Fruit fly (Drosophila melanogaster) whole organism, pupa: Measurements from ENCODE around the gene CG13300.

Source experiments
- CG10348 ChIP-seq: fragments of 200-800 bp; sonication (Bioruptor generic); IDR thresholded peaks from 2 replicates; pipeline ENCODE4 v1.3.6; 2022; ENCODE audit warnings: missing biosample characterization, missing genetic modification characterization
- CG12605 ChIP-seq: fragments of 200-800 bp; sonication (Bioruptor generic); IDR thresholded peaks from 2 replicates; pipeline ENCODE4 v1.3.6; 2022; ENCODE audit warnings: missing biosample characterization, missing genetic modification characterization
- CG13204 ChIP-seq: fragments of 200-800 bp; sonication (Bioruptor generic); optimal IDR thresholded peaks from 2 replicates; lab custom pipeline; 2018; ENCODE audit warnings: missing biosample characterization, mild to moderate bottlenecking, missing genetic modification characterization, moderate library complexity
- CG14655 ChIP-seq: fragments of 200-800 bp; sonication (Bioruptor generic); optimal IDR thresholded peaks from 3 replicates; lab custom pipeline; 2017; ENCODE audit warnings: mild to moderate bottlenecking, missing biosample characterization, missing genetic modification reagents, missing genetic modification characterization
- CG15710 ChIP-seq: fragments of 200-800 bp; sonication (Bioruptor generic); optimal IDR thresholded peaks from 2 replicates; lab custom pipeline; 2018; ENCODE audit warnings: missing biosample characterization, mild to moderate bottlenecking, missing genetic modification characterization, moderate library complexity
- CG17806 ChIP-seq: fragments of 200-800 bp; sonication (Bioruptor generic); optimal IDR thresholded peaks from 2 replicates; lab custom pipeline; 2018; ENCODE audit warnings: missing biosample characterization, mild to moderate bottlenecking, missing genetic modification characterization, moderate library complexity
- CG32121 ChIP-seq: fragments of 200-800 bp; sonication (Bioruptor generic); IDR thresholded peaks from 2 replicates; pipeline ENCODE4 v1.3.6; 2022; ENCODE audit warnings: missing biosample characterization, missing genetic modification characterization
- CG34367 ChIP-seq: fragments of 200-800 bp; sonication (Bioruptor generic); optimal IDR thresholded peaks from 2 replicates; lab custom pipeline; 2018; ENCODE audit warnings: missing biosample characterization, mild to moderate bottlenecking, missing genetic modification characterization
- CG4496 ChIP-seq: fragments of 200-800 bp; sonication (Bioruptor generic); IDR thresholded peaks from 3 replicates; pipeline ENCODE4 v1.3.6; 2022; ENCODE audit warnings: missing biosample characterization, missing genetic modification characterization
- CG8159 ChIP-seq: fragments of 200-800 bp; sonication (Bioruptor generic); optimal IDR thresholded peaks from 3 replicates; lab custom pipeline; 2018; ENCODE audit warnings: missing biosample characterization, mild to moderate bottlenecking, missing genetic modification characterization, moderate library complexity
- CG8301 ChIP-seq: fragments of 200-800 bp; sonication (Bioruptor generic); optimal IDR thresholded peaks from 2 replicates; lab custom pipeline; 2018; ENCODE audit warnings: missing biosample characterization, mild to moderate bottlenecking, missing genetic modification characterization
- CG9948 ChIP-seq: fragments of 200-800 bp; sonication (Bioruptor generic); optimal IDR thresholded peaks from 2 replicates; lab custom pipeline; 2018; ENCODE audit warnings: missing biosample characterization, mild to moderate bottlenecking, missing genetic modification characterization, moderate library complexity
- D1 ChIP-seq: fragments of 200-800 bp; sonication (Bioruptor generic); optimal IDR thresholded peaks from 2 replicates; lab custom pipeline; 2018; ENCODE audit warnings: missing biosample characterization, mild to moderate bottlenecking, missing genetic modification characterization, moderate library complexity
- EcR ChIP-seq: fragments of 200-800 bp; sonication (Bioruptor generic); optimal IDR thresholded peaks from 3 replicates; lab custom pipeline; 2019; ENCODE audit warnings: missing biosample characterization, missing genetic modification characterization, mild to moderate bottlenecking, moderate library complexity, missing genetic modification reagents
- Ets98B ChIP-seq: fragments of 200-800 bp; sonication (Bioruptor generic); IDR thresholded peaks from 2 replicates; pipeline ENCODE4 v1.3.6; 2022; ENCODE audit warnings: missing biosample characterization, missing genetic modification characterization
- Pif1A ChIP-seq: fragments of 200-800 bp; sonication (Bioruptor generic); optimal IDR thresholded peaks from 3 replicates; lab custom pipeline; 2016; ENCODE audit warnings: missing biosample characterization, missing genetic modification characterization
- Pif1B ChIP-seq: fragments of 200-800 bp; sonication (Bioruptor generic); optimal IDR thresholded peaks from 3 replicates; lab custom pipeline; 2016; ENCODE audit warnings: missing biosample characterization, missing genetic modification characterization
- Snoo ChIP-seq: fragments of 200-800 bp; sonication (Bioruptor generic); optimal IDR thresholded peaks from 3 replicates; lab custom pipeline; 2017; ENCODE audit warnings: missing biosample characterization, mild to moderate bottlenecking, missing genetic modification characterization, inconsistent platforms
- fd96Ca ChIP-seq: fragments of 200-800 bp; sonication (Bioruptor generic); IDR thresholded peaks from 3 replicates; pipeline ENCODE4 v1.3.6; 2022; ENCODE audit warnings: missing biosample characterization, missing genetic modification characterization
- gl ChIP-seq: fragments of 200-800 bp; sonication (Bioruptor generic); optimal IDR thresholded peaks from 2 replicates; lab custom pipeline; 2018; ENCODE audit warnings: missing biosample characterization, mild to moderate bottlenecking, missing genetic modification characterization
- rn ChIP-seq: fragments of 200-800 bp; sonication (Bioruptor generic); IDR thresholded peaks from 2 replicates; pipeline ENCODE4 v1.3.6; 2022; ENCODE audit warnings: missing biosample characterization, missing genetic modification characterization

CG13300 gene

DNA sequence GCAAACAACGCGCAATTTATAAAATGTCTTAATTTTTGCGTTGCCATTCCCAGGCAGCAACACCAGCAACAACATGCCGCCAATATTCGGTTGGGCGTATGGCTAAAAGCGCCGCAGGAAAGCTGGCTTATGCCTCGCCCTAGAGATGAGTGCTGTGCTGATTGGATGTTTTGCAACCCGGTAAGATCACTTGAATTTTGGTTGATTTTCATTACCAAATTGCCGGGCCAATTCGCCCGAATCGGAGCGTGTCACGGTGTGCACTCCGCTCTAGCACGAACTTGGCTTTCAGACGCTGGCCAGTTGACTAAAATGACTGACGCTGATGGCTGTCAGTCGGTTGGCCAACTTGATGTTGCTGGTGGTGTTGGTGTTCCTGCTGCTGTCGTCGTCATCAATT, 66.8 kb downstream of the CG13300 start:
- TF ChIP-seq CG10348 (no peak), CG12605 (GFP tag; lab: Robert Waterston, UW) (peak; percentile 31; the same call in 1 of the 2 replicates), CG4496 (peak; percentile 85), gl (peak; percentile 56), CG17806 (tag; lab: Kevin White, UChicago) (peak; percentile 53), Ets98B (GFP tag; lab: Robert Waterston, UW) (peak; percentile 72), CG8159 (tag; lab: Kevin White, UChicago) (peak; percentile 60), fd96Ca (GFP tag; lab: Robert Waterston, UW) (peak; percentile 68), CG32121 (GFP tag; lab: Robert Waterston, UW) (peak; percentile 69; the same call in 1 of the 2 replicates), Pif1B (GFP tag; lab: Kevin White, UChicago) (peak; percentile 40), CG8301 (tag; lab: Kevin White, UChicago) (no peak), Snoo (peak; percentile 29), rn (GFP tag; lab: Robert Waterston, UW) (peak; percentile 37; the same call in 1 of the 2 replicates), EcR (GFP tag; lab: Kevin White, UChicago) (no peak), CG15710 (peak; percentile 73), CG13204 (GFP tag; lab: Kevin White, UChicago) (peak; percentile 45), Pif1A (GFP tag; lab: Kevin White, UChicago) (peak; percentile 66), CG34367 (tag; lab: Kevin White, UChicago) (peak; percentile 52), CG9948 (tag; lab: Kevin White, UChicago) (peak; percentile 20), D1 (no peak), CG14655 (GFP tag; lab: Kevin White, UChicago) (peak; percentile 34)
- TF ChIP-seq, all 21 proteins: peak for 17
